Fruit fly (Drosophila melanogaster) whole organism, prepupa: ENCODE results near the gene ctp.

ENCODE experiments used
- CG11902 ChIP-seq: fragments of 200-800 bp; sonication (Bioruptor generic); optimal IDR thresholded peaks from 3 replicates; lab custom pipeline; 2016; ENCODE audit warnings: missing biosample characterization, missing genetic modification characterization
- Lpt ChIP-seq: fragments of 200-800 bp; sonication (Bioruptor generic); optimal IDR thresholded peaks from 3 replicates; lab custom pipeline; 2016; ENCODE audit warnings: missing biosample characterization, missing genetic modification characterization
- cyc ChIP-seq: fragments of 200-800 bp; sonication (Bioruptor generic); optimal IDR thresholded peaks from 3 replicates; lab custom pipeline; 2016; ENCODE audit warnings: missing biosample characterization, missing genetic modification characterization

dm6 chrX:4690767-4691166 is 3.2 kb downstream of the ctp start:
- TF ChIP-seq cyc (no peak), Lpt (GFP tag; lab: Kevin White, UChicago) (no peak), CG11902 (no peak)
